Fruit fly (Drosophila melanogaster) whole organism, embryonic: ENCODE measurements around the gene CG45079.

Source experiments
- Adf1 ChIP-seq: fragments of 200-800 bp; sonication (Bioruptor generic); IDR thresholded peaks from 2 replicates; pipeline ENCODE4 v1.3.6; 2022; ENCODE audit warnings: missing biosample characterization, missing genetic modification characterization
- Aef1 ChIP-seq: fragments of 200-800 bp; sonication (Bioruptor generic); IDR thresholded peaks from 3 replicates; pipeline ENCODE4 v1.3.6; 2022; ENCODE audit warnings: missing biosample characterization, missing genetic modification characterization
- CG10543 ChIP-seq: fragments of 200-800 bp; sonication (Bioruptor generic); optimal IDR thresholded peaks from 3 replicates; lab custom pipeline; 2017; ENCODE audit warnings: missing biosample characterization, mild to moderate bottlenecking, missing genetic modification characterization, moderate library complexity
- CG10565 ChIP-seq: fragments of 200-800 bp; sonication (Bioruptor generic); optimal IDR thresholded peaks from 3 replicates; lab custom pipeline; 2016; ENCODE audit warnings: missing biosample characterization, mild to moderate bottlenecking, missing genetic modification characterization
- CG12071 ChIP-seq: fragments of 200-800 bp; sonication (Bioruptor generic); optimal IDR thresholded peaks from 3 replicates; lab custom pipeline; 2018; ENCODE audit warnings: missing biosample characterization, mild to moderate bottlenecking, missing genetic modification characterization
- CG12104 ChIP-seq: fragments of 200-800 bp; sonication (Bioruptor generic); optimal IDR thresholded peaks from 3 replicates; lab custom pipeline; 2016; ENCODE audit warnings: missing biosample characterization, missing genetic modification characterization
- CG13123 ChIP-seq: fragments of 200-800 bp; sonication (Bioruptor generic); optimal IDR thresholded peaks from 2 replicates; lab custom pipeline; 2016; ENCODE audit warnings: missing biosample characterization, missing genetic modification characterization
- CG14441 ChIP-seq: fragments of 200-800 bp; sonication (Bioruptor generic); IDR thresholded peaks from 2 replicates; pipeline ENCODE4 v1.3.6; 2022; ENCODE audit warnings: missing biosample characterization, missing genetic modification characterization
- CG1832 ChIP-seq: fragments of 200-800 bp; sonication (Bioruptor generic); optimal IDR thresholded peaks from 2 replicates; lab custom pipeline; 2017; ENCODE audit warnings: missing biosample characterization, mild to moderate bottlenecking, missing genetic modification characterization, inconsistent platforms
- CG18619 ChIP-seq: fragments of 200-800 bp; sonication (Bioruptor generic); optimal IDR thresholded peaks from 3 replicates; lab custom pipeline; 2017; ENCODE audit warnings: missing biosample characterization, mild to moderate bottlenecking, missing genetic modification characterization
- CG3065 ChIP-seq: fragments of 200-800 bp; sonication (Bioruptor generic); optimal IDR thresholded peaks from 2 replicates; lab custom pipeline; 2016; ENCODE audit warnings: missing biosample characterization, missing genetic modification characterization
- CG32532 ChIP-seq: fragments of 200-800 bp; sonication (Bioruptor generic); IDR thresholded peaks from 2 replicates; pipeline ENCODE4 v1.3.6; 2022; ENCODE audit warnings: missing biosample characterization, missing genetic modification characterization
- CG33213 ChIP-seq: fragments of 200-800 bp; sonication (Bioruptor generic); optimal IDR thresholded peaks from 3 replicates; lab custom pipeline; 2016; ENCODE audit warnings: missing biosample characterization, missing genetic modification characterization
- CG33557 ChIP-seq: fragments of 200-800 bp; sonication (Bioruptor generic); optimal IDR thresholded peaks from 2 replicates; lab custom pipeline; 2019; ENCODE audit warnings: missing biosample characterization, mild to moderate bottlenecking, missing genetic modification characterization, moderate library complexity
- CG6683 ChIP-seq: fragments of 200-800 bp; sonication (Bioruptor generic); optimal IDR thresholded peaks from 2 replicates; lab custom pipeline; 2017; ENCODE audit warnings: missing biosample characterization, mild to moderate bottlenecking, missing genetic modification characterization, missing genetic modification reagents
- CG6813 ChIP-seq: fragments of 200-800 bp; sonication (Bioruptor generic); optimal IDR thresholded peaks from 2 replicates; lab custom pipeline; 2017; ENCODE audit warnings: missing biosample characterization, missing genetic modification characterization, mild to moderate bottlenecking, moderate library complexity, missing genetic modification reagents
- CG7745 ChIP-seq: fragments of 200-800 bp; sonication (Bioruptor generic); optimal IDR thresholded peaks from 2 replicates; lab custom pipeline; 2018; ENCODE audit warnings: missing biosample characterization, mild to moderate bottlenecking, missing genetic modification characterization, moderate library complexity
- CTCF ChIP-seq: fragments of 200-800 bp; sonication (Bioruptor generic); optimal IDR thresholded peaks from 2 replicates; lab custom pipeline; 2017; ENCODE audit warnings: missing biosample characterization, mild to moderate bottlenecking, missing genetic modification characterization, moderate library complexity
- Camta ChIP-seq: fragments of 200-800 bp; sonication (Bioruptor generic); optimal IDR thresholded peaks from 2 replicates; lab custom pipeline; 2016; ENCODE audit warnings: missing biosample characterization, missing genetic modification characterization
- D19B ChIP-seq: fragments of 200-800 bp; sonication (Bioruptor generic); optimal IDR thresholded peaks from 2 replicates; lab custom pipeline; 2017; ENCODE audit warnings: missing biosample characterization, mild to moderate bottlenecking, missing genetic modification characterization
- Hey ChIP-seq: fragments of 200-800 bp; sonication (Bioruptor generic); optimal IDR thresholded peaks from 3 replicates; lab custom pipeline; 2018; ENCODE audit warnings: missing biosample characterization, mild to moderate bottlenecking, missing genetic modification characterization
- MTF-1 ChIP-seq: fragments of 200-800 bp; sonication (Bioruptor generic); optimal IDR thresholded peaks from 2 replicates; lab custom pipeline; 2018; ENCODE audit warnings: missing biosample characterization, mild to moderate bottlenecking, missing genetic modification characterization, borderline replicate concordance
- Mad ChIP-seq: fragments of 200-800 bp; sonication (Bioruptor generic); optimal IDR thresholded peaks from 2 replicates; lab custom pipeline; 2016; ENCODE audit warnings: missing biosample characterization, missing genetic modification characterization
- Myb ChIP-seq: fragments of 200-800 bp; sonication (Bioruptor generic); optimal IDR thresholded peaks from 2 replicates; lab custom pipeline; 2016; ENCODE audit warnings: missing biosample characterization, missing genetic modification characterization
- Poxn ChIP-seq: fragments of 200-800 bp; sonication (Bioruptor generic); IDR thresholded peaks from 2 replicates; pipeline ENCODE4 v1.3.6; 2022; ENCODE audit warnings: missing biosample characterization, missing genetic modification characterization
- TFAM ChIP-seq: fragments of 200-800 bp; sonication (Bioruptor generic); optimal IDR thresholded peaks from 2 replicates; lab custom pipeline; 2017; ENCODE audit warnings: missing biosample characterization, missing genetic modification characterization, inconsistent platforms
- Usf ChIP-seq: fragments of 200-800 bp; sonication (Bioruptor generic); optimal IDR thresholded peaks from 2 replicates; lab custom pipeline; 2017; ENCODE audit warnings: missing genotype, missing biosample characterization, missing genetic modification characterization
- YL-1 ChIP-seq: fragments of 200-800 bp; sonication (Bioruptor generic); optimal IDR thresholded peaks from 3 replicates; lab custom pipeline; 2017; ENCODE audit warnings: missing biosample characterization, mild to moderate bottlenecking, missing genetic modification characterization
- ap ChIP-seq: fragments of 200-800 bp; sonication (Bioruptor generic); IDR thresholded peaks from 2 replicates; pipeline ENCODE4 v1.3.6; 2022; ENCODE audit warnings: missing biosample characterization, missing genetic modification characterization
- ara ChIP-seq: fragments of 200-800 bp; sonication (Bioruptor generic); IDR thresholded peaks from 2 replicates; pipeline ENCODE4 v1.3.6; 2022; ENCODE audit warnings: missing biosample characterization, missing genetic modification characterization
- cg ChIP-seq: fragments of 200-800 bp; sonication (Bioruptor generic); optimal IDR thresholded peaks from 3 replicates; lab custom pipeline; 2019; ENCODE audit warnings: missing biosample characterization, mild to moderate bottlenecking, missing genetic modification characterization, moderate library complexity
- croc ChIP-seq: fragments of 200-800 bp; sonication (Bioruptor generic); conservative IDR thresholded peaks from 3 replicates; pipeline ENCODE4 v1.3.6; 2022; ENCODE audit warnings: missing biosample characterization, missing genetic modification characterization
- dimm ChIP-seq: fragments of 200-800 bp; sonication (Bioruptor generic); IDR thresholded peaks from 2 replicates; pipeline ENCODE4 v1.3.6; 2022; ENCODE audit warnings: missing biosample characterization, missing genetic modification characterization
- eve ChIP-seq, 2 experiments: fragments of >200 bp; optimal IDR thresholded peaks; 2 replicates each; lab custom pipeline; 2017; ENCODE audit warnings: missing biosample characterization in 2 of 2, missing genetic modification characterization in 2 of 2
- ham ChIP-seq: fragments of 200-800 bp; sonication (Bioruptor generic); IDR thresholded peaks from 2 replicates; pipeline ENCODE4 v1.3.6; 2022; ENCODE audit warnings: missing biosample characterization, missing genetic modification characterization
- ken ChIP-seq: fragments of 200-800 bp; sonication (Bioruptor generic); IDR thresholded peaks from 3 replicates; pipeline ENCODE4 v1.3.6; 2022; ENCODE audit warnings: missing biosample characterization, missing genetic modification characterization
- klu ChIP-seq: fragments of 200-800 bp; sonication (Bioruptor generic); IDR thresholded peaks from 2 replicates; pipeline ENCODE4 v1.3.6; 2022; ENCODE audit warnings: missing biosample characterization, missing genetic modification characterization
- peb ChIP-seq: fragments of 200-800 bp; sonication (Bioruptor generic); IDR thresholded peaks from 2 replicates; pipeline ENCODE4 v1.3.6; 2022; ENCODE audit warnings: missing biosample characterization, missing genetic modification characterization
- phol ChIP-seq: fragments of 200-800 bp; sonication (Bioruptor generic); optimal IDR thresholded peaks from 3 replicates; lab custom pipeline; 2018; ENCODE audit warnings: missing biosample characterization, mild to moderate bottlenecking, missing genetic modification characterization, moderate library complexity
- pnt ChIP-seq: fragments of 200-800 bp; sonication (Bioruptor generic); optimal IDR thresholded peaks from 3 replicates; lab custom pipeline; 2016; ENCODE audit warnings: missing biosample characterization, missing genetic modification characterization
- pzg ChIP-seq: fragments of 200-800 bp; sonication (Bioruptor generic); optimal IDR thresholded peaks from 3 replicates; lab custom pipeline; 2018; ENCODE audit warnings: missing biosample characterization, mild to moderate bottlenecking, missing genetic modification characterization, moderate library complexity
- rib ChIP-seq: fragments of 200-800 bp; sonication (Bioruptor generic); IDR thresholded peaks from 2 replicates; pipeline ENCODE4 v1.3.6; 2022; ENCODE audit warnings: missing biosample characterization, missing genetic modification characterization
- sd ChIP-seq: fragments of 200-800 bp; sonication (Bioruptor generic); optimal IDR thresholded peaks from 3 replicates; lab custom pipeline; 2018; ENCODE audit warnings: missing biosample characterization, mild to moderate bottlenecking, missing genetic modification characterization, moderate library complexity
- stwl ChIP-seq: fragments of 200-800 bp; sonication (Bioruptor generic); optimal IDR thresholded peaks from 3 replicates; lab custom pipeline; 2018; ENCODE audit warnings: missing biosample characterization, mild to moderate bottlenecking, missing genetic modification characterization, moderate library complexity

CG45079 gene

DNA sequence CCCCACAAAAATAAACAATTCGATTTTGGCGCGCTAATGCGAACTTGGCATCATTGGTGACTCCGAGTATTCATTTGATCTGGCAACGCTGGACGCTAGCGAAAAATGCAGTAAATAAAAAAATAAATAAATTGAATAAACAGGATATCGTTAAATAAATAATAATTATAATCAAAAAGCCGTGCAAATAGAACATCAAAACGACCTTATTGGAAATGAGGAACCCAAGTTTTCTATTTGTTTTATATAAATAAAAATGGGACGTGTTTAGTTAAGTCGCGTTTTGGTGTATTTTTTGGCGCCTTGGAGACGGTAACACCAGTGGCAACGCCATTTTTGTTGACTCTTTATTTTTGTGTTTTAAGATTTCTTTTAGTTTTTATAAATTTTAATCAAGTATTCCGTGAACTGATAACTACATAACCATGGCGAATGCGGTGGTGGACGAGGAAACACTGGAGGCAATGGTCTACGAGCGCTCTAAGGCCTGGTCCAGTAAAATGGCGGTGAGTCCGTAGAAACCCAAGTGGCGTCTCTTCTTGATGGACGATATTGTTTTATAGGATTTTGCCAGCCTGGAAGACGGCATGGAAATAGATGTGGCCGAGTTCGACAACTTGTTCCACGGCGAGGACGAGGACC, 36.2 kb upstream of the CG45079 start, which contains the start of gene cal1 (continued):
- no peak for TF ChIP-seq CG12104 (GFP tag; lab: Kevin White, UChicago)
- TF ChIP-seq Camta = no peak
- TF ChIP-seq CG18619 (GFP tag; lab: Kevin White, UChicago) = no peak
- TF ChIP-seq YL-1 (GFP tag; lab: Kevin White, UChicago) = peak; percentile 73
- TF ChIP-seq rib (GFP tag; lab: Robert Waterston, UW) = no peak
- no peak for TF ChIP-seq Adf1 (GFP tag; lab: Robert Waterston, UW)
- TF ChIP-seq croc (GFP tag; lab: Robert Waterston, UW) = no peak
- no peak for TF ChIP-seq peb (GFP tag; lab: Robert Waterston, UW)
- no peak for TF ChIP-seq CG7745
- no peak for TF ChIP-seq dimm (GFP tag; lab: Robert Waterston, UW)

DNA sequence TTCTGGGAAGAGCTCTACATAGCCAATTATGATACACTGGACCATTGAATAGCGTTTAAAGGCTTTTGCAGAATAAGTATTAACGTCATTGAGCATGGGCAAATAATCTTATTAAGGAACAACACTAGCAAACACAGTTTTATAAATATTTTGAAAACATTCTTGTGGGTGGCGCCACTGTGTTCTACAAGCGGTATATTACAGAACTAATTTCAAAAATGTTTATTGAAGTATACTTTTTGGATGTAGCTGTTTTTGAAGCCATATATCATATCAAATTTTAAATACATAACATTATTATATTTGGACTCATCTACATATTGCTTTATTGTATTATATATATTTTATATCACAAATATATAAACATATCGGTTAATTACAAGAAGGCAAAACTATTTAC, 15.4 kb upstream of the CG45079 start:
- TF ChIP-seq MTF-1 (GFP tag; lab: Kevin White, UChicago) = no peak
- TF ChIP-seq eve (GFP tag; optimal IDR thresholded peaks at IDR 0.05; lab: Kevin White, UChicago) = no peak
- TF ChIP-seq CG6813 (GFP tag; lab: Kevin White, UChicago) = no peak
- peak; percentile 50 for TF ChIP-seq stwl (tag; lab: Kevin White, UChicago)
- TF ChIP-seq CG33213 (GFP tag; lab: Kevin White, UChicago) = no peak
- TF ChIP-seq Mad (GFP tag; lab: Kevin White, UChicago) = no peak
- TF ChIP-seq Adf1 (GFP tag; lab: Robert Waterston, UW) = no peak
- no peak for TF ChIP-seq pnt (GFP tag; lab: Kevin White, UChicago)
- no peak for TF ChIP-seq phol (tag; lab: Kevin White, UChicago)
- no peak for TF ChIP-seq CG12071 (GFP tag; lab: Kevin White, UChicago)
- TF ChIP-seq CG10543 (GFP tag; lab: Kevin White, UChicago) = no peak
- TF ChIP-seq CG6683 = no peak
- TF ChIP-seq CG33557 = no peak
- no peak for TF ChIP-seq Usf (GFP tag; lab: Kevin White, UChicago)
- peak; percentile 20; the same call in 1 of the 2 replicates for TF ChIP-seq CG32532 (GFP tag; lab: Robert Waterston, UW)
- no peak for TF ChIP-seq CG14441 (GFP tag; lab: Robert Waterston, UW)
- TF ChIP-seq Poxn (GFP tag; lab: Robert Waterston, UW) = no peak
- no peak for TF ChIP-seq CG13123 (GFP tag; lab: Kevin White, UChicago)
- TF ChIP-seq peb (GFP tag; lab: Robert Waterston, UW) = no peak
- TF ChIP-seq sd (tag; lab: Kevin White, UChicago) = peak; percentile 42
- no peak for TF ChIP-seq D19B
- TF ChIP-seq cg (GFP tag; lab: Kevin White, UChicago) = no peak
- TF ChIP-seq Aef1 (GFP tag; lab: Robert Waterston, UW) = no peak
- TF ChIP-seq CTCF (GFP tag; lab: Kevin White, UChicago) = peak; percentile 93
- no peak for TF ChIP-seq ken (GFP tag; lab: Robert Waterston, UW)
- TF ChIP-seq CG1832 (GFP tag; lab: Kevin White, UChicago) = no peak
- TF ChIP-seq pzg (GFP tag; lab: Kevin White, UChicago) = no peak
- TF ChIP-seq TFAM (GFP tag; lab: Kevin White, UChicago) = no peak
- no peak for TF ChIP-seq Hey (tag; lab: Kevin White, UChicago)
- TF ChIP-seq ham (GFP tag; lab: Robert Waterston, UW) = no peak
- TF ChIP-seq CG3065 (GFP tag; lab: Kevin White, UChicago) = no peak
- no peak for TF ChIP-seq ara (GFP tag; lab: Robert Waterston, UW)
- TF ChIP-seq CG10565 (GFP tag; lab: Kevin White, UChicago) = no peak
- no peak for TF ChIP-seq ap
- no peak for TF ChIP-seq Myb (GFP tag; lab: Kevin White, UChicago)
- no peak for TF ChIP-seq klu
